Worm (Caenorhabditis elegans) whole organism, young adult: ENCODE results near the gene F44E2.6.
A peak's percentile ranks its signal among the peaks of the same experiment; 100 is the strongest.

ENCODE experiments used
- F10E7.11 ChIP-seq: sonication (generic microtip); optimal IDR thresholded peaks from 2 replicates; lab custom pipeline; 2017; ENCODE audit warnings: mild to moderate bottlenecking, missing genetic modification characterization, moderate library complexity, missing compliant biosample characterization
- F23B12.7 ChIP-seq: sonication (generic microtip); optimal IDR thresholded peaks from 2 replicates; lab custom pipeline; 2017; ENCODE audit warnings: missing genetic modification characterization, mild to moderate bottlenecking, missing compliant biosample characterization, antibody characterized with exemption, moderate library complexity; ENCODE audit not compliant: insufficient read depth
- F37B4.10 ChIP-seq: fragments of 200-800 bp; sonication (Bioruptor generic); IDR thresholded peaks from 2 replicates; pipeline ENCODE4 v1.3.6; 2022; ENCODE audit warnings: missing genetic modification characterization, missing compliant biosample characterization
- F55B11.4 ChIP-seq: sonication (generic microtip); optimal IDR thresholded peaks from 2 replicates; lab custom pipeline; 2016; ENCODE audit warnings: missing compliant biosample characterization, missing genetic modification characterization, borderline replicate concordance; ENCODE audit not compliant: insufficient read depth
- T26A5.8 ChIP-seq: sonication (generic microtip); optimal IDR thresholded peaks from 2 replicates; lab custom pipeline; 2016; ENCODE audit warnings: missing genetic modification characterization, missing compliant biosample characterization
- Y53F4B.3 ChIP-seq: fragments of 200-800 bp; sonication (Bioruptor generic); IDR thresholded peaks from 2 replicates; pipeline ENCODE4 v1.3.6; 2022; ENCODE audit warnings: missing genetic modification reagents, missing genetic modification characterization, missing compliant biosample characterization
- Y56A3A.18 ChIP-seq: fragments of 200-800 bp; sonication (Bioruptor generic); IDR thresholded peaks from 2 replicates; pipeline ENCODE4 v1.3.6; 2022; ENCODE audit warnings: missing genetic modification reagents, missing genetic modification characterization, missing compliant biosample characterization
- Y67H2A.10 ChIP-seq: fragments of 200-800 bp; sonication (Bioruptor generic); conservative IDR thresholded peaks from 2 replicates; pipeline ENCODE4 v1.3.6; 2022; ENCODE audit warnings: missing genetic modification reagents, missing genetic modification characterization, missing compliant biosample characterization
- Y79H2A.3 ChIP-seq: fragments of 200-800 bp; sonication (Bioruptor generic); conservative IDR thresholded peaks from 2 replicates; pipeline ENCODE4 v1.3.6; 2022; ENCODE audit warnings: missing genetic modification reagents, missing genetic modification characterization, missing compliant biosample characterization
- Y95B8A.8 ChIP-seq: fragments of 200-800 bp; sonication (Bioruptor generic); IDR thresholded peaks from 2 replicates; pipeline ENCODE4 v1.3.6; 2022; ENCODE audit warnings: missing genetic modification reagents, missing genetic modification characterization, missing compliant biosample characterization
- ZK185.1 ChIP-seq: sonication (generic microtip); optimal IDR thresholded peaks from 2 replicates; lab custom pipeline; 2016; ENCODE audit warnings: mild to moderate bottlenecking, missing genetic modification characterization, missing compliant biosample characterization; ENCODE audit not compliant: poor library complexity, severe bottlenecking
- akir-1 ChIP-seq: fragments of 200-800 bp; sonication (Bioruptor generic); optimal IDR thresholded peaks from 2 replicates; lab custom pipeline; 2018; ENCODE audit warnings: mild to moderate bottlenecking, missing genetic modification characterization, moderate library complexity, missing compliant biosample characterization
- athp-1 ChIP-seq: sonication (generic microtip); optimal IDR thresholded peaks from 2 replicates; lab custom pipeline; 2017; ENCODE audit warnings: mild to moderate bottlenecking, missing genetic modification characterization, missing compliant biosample characterization
- attf-3 ChIP-seq: fragments of 200-800 bp; sonication (Bioruptor generic); conservative IDR thresholded peaks from 2 replicates; pipeline ENCODE4 v1.3.6; 2022; ENCODE audit warnings: missing genetic modification reagents, missing genetic modification characterization, missing compliant biosample characterization
- ceh-79 ChIP-seq: sonication (generic microtip); optimal IDR thresholded peaks from 2 replicates; lab custom pipeline; 2017; ENCODE audit warnings: mild to moderate bottlenecking, missing genetic modification characterization, missing compliant biosample characterization
- die-1 ChIP-seq: sonication (generic microtip); optimal IDR thresholded peaks from 2 replicates; lab custom pipeline; 2016; ENCODE audit warnings: missing genotype, mild to moderate bottlenecking, missing genetic modification characterization, missing compliant biosample characterization
- dox-1 ChIP-seq: fragments of 200-800 bp; sonication (Bioruptor generic); IDR thresholded peaks from 2 replicates; pipeline ENCODE4 v1.3.6; 2022; ENCODE audit warnings: missing genetic modification reagents, missing genetic modification characterization, missing compliant biosample characterization
- dpl-1 ChIP-seq: fragments of 150-350 bp; optimal IDR thresholded peaks from 2 replicates; lab custom pipeline; 2014; ENCODE audit warnings: missing biosample characterization, missing genetic modification reagents, missing genetic modification characterization
- egl-18 ChIP-seq: fragments of 200-800 bp; sonication (Bioruptor generic); IDR thresholded peaks from 2 replicates; pipeline ENCODE4 v1.3.6; 2022; ENCODE audit warnings: missing genetic modification reagents, missing genetic modification characterization, missing compliant biosample characterization
- hrde-1 ChIP-seq: sonication (generic microtip); optimal IDR thresholded peaks from 2 replicates; lab custom pipeline; 2016; ENCODE audit warnings: missing genetic modification characterization, mild to moderate bottlenecking, missing compliant biosample characterization, moderate library complexity, missing genotype, missing genetic modification reagents, borderline replicate concordance
- hsf-1 ChIP-seq: fragments of 200-800 bp; sonication (Bioruptor generic); IDR thresholded peaks from 2 replicates; pipeline ENCODE4 v1.3.6; 2022; ENCODE audit warnings: missing genetic modification reagents, missing genetic modification characterization, missing compliant biosample characterization
- lag-1 ChIP-seq: fragments of 200-800 bp; sonication (Bioruptor generic); IDR thresholded peaks from 2 replicates; pipeline ENCODE4 v1.3.6; 2022; ENCODE audit warnings: missing genetic modification reagents, missing genetic modification characterization, missing compliant biosample characterization
- let-607 ChIP-seq, 2 experiments: fragments of 200-800 bp in 1 of 2; sonication (Bioruptor generic) in 1 of 2; sonication (generic microtip) in 1 of 2; optimal IDR thresholded peaks; 2 replicates each; lab custom pipeline; 2016 to 2018; ENCODE audit warnings: mild to moderate bottlenecking in 2 of 2, missing compliant biosample characterization in 2 of 2, missing genetic modification characterization in 2 of 2, moderate library complexity in 2 of 2, missing genotype in 1 of 2
- lin-40 ChIP-seq: sonication (generic microtip); optimal IDR thresholded peaks from 2 replicates; lab custom pipeline; 2016; ENCODE audit warnings: missing genetic modification characterization, mild to moderate bottlenecking, missing compliant biosample characterization, missing genotype, missing genetic modification reagents
- lir-1 ChIP-seq: fragments of 200-800 bp; sonication (Bioruptor generic); conservative IDR thresholded peaks from 2 replicates; pipeline ENCODE4 v1.3.6; 2022; ENCODE audit warnings: missing genetic modification reagents, missing genetic modification characterization, missing compliant biosample characterization
- lsl-1 ChIP-seq: fragments of 200-800 bp; sonication (Bioruptor generic); optimal IDR thresholded peaks from 2 replicates; lab custom pipeline; 2018; ENCODE audit warnings: mild to moderate bottlenecking, missing genetic modification characterization, moderate library complexity, missing compliant biosample characterization
- lsy-27 ChIP-seq: sonication (generic microtip); optimal IDR thresholded peaks from 2 replicates; lab custom pipeline; 2017; ENCODE audit warnings: missing genetic modification characterization, mild to moderate bottlenecking, missing compliant biosample characterization, antibody characterized with exemption, missing genotype, borderline replicate concordance; ENCODE audit not compliant: insufficient read depth
- madf-3 ChIP-seq: fragments of 200-800 bp; sonication (Bioruptor generic); IDR thresholded peaks from 2 replicates; pipeline ENCODE4 v1.3.6; 2022; ENCODE audit warnings: missing genetic modification reagents, missing genetic modification characterization, missing compliant biosample characterization
- madf-6 ChIP-seq: fragments of 200-800 bp; sonication (Bioruptor generic); IDR thresholded peaks from 2 replicates; pipeline ENCODE4 v1.3.6; 2022; ENCODE audit warnings: missing genetic modification reagents, missing genetic modification characterization, missing compliant biosample characterization
- mxl-1 ChIP-seq: sonication (generic microtip); optimal IDR thresholded peaks from 2 replicates; lab custom pipeline; 2016; ENCODE audit warnings: missing genetic modification characterization, missing compliant biosample characterization
- nfya-2 ChIP-seq: fragments of 200-800 bp; sonication (Bioruptor generic); IDR thresholded peaks from 2 replicates; pipeline ENCODE4 v1.3.6; 2022; ENCODE audit warnings: missing genetic modification reagents, missing genetic modification characterization, missing compliant biosample characterization
- nfyb-1 ChIP-seq: fragments of 200-800 bp; sonication (Bioruptor generic); IDR thresholded peaks from 2 replicates; pipeline ENCODE4 v1.3.6; 2022; ENCODE audit warnings: missing genetic modification reagents, missing genetic modification characterization, missing compliant biosample characterization
- nhr-120 ChIP-seq: fragments of 200-800 bp; sonication (Bioruptor generic); IDR thresholded peaks from 2 replicates; pipeline ENCODE4 v1.3.6; 2022; ENCODE audit warnings: missing genetic modification characterization, missing compliant biosample characterization
- pha-4 ChIP-seq: fragments of 150-350 bp; sonication (generic microtip); optimal IDR thresholded peaks from 2 replicates; lab custom pipeline; 2014; ENCODE audit warnings: missing biosample characterization, missing genetic modification reagents, missing genetic modification characterization
- rpc-1 ChIP-seq, 2 experiments: fragments of 150-350 bp in 1 of 2; sonication (generic microtip) in 1 of 2; optimal IDR thresholded peaks; 2 replicates each; lab custom pipeline; 2014 to 2018; ENCODE audit warnings: missing biosample characterization in 1 of 2, missing genetic modification characterization in 1 of 2, missing genetic modification reagents in 1 of 2, missing genotype in 1 of 2
- unc-130 ChIP-seq: sonication (generic microtip); optimal IDR thresholded peaks from 2 replicates; lab custom pipeline; 2016; ENCODE audit warnings: missing genetic modification reagents, missing genetic modification characterization, missing compliant biosample characterization
- ztf-26 ChIP-seq: sonication (generic microtip); optimal IDR thresholded peaks from 2 replicates; lab custom pipeline; 2017; ENCODE audit warnings: missing genetic modification characterization, missing compliant biosample characterization
- ztf-28 ChIP-seq: fragments of 200-800 bp; sonication (Bioruptor generic); IDR thresholded peaks from 2 replicates; pipeline ENCODE4 v1.3.6; 2022; ENCODE audit warnings: missing genetic modification reagents, missing genetic modification characterization, missing compliant biosample characterization

Gene F44E2.6

DNA sequence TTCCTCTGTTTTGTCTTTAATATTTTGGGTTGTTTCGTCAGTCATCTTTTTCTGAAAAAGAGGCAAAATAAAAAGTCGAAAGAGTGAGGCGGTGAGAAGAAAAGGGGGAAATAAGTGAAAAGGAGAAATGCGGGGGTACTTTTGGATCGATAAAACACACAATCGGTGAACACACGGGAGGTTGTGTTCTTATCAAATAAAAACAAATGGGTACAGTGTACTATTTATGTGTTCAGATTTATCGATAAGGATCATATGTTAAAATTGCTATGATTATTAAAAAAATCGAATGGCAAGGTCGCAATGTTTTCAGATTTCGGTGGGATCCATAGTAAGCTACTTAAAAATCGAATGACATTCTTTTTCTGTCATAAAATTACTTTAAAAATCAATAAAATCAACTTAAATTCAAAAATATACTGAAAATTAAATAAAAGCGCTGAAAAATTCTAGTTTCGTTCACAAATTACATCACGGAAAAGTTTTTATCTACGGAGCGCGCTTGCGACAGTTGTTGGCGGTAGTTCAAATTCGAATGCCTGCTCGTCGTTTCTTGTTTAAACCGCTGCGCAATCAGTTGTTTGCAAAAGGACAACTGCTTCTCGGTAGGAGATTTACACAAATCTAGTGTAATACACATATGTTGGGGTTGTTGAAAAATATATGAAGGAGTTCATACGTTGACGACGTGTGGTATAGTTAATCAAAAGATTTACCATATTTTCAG is 35.6 kb downstream of the F44E2.6 start, which contains the start of gene prx-19 (continued):
- no peak for TF ChIP-seq pha-4 (tag; lab: Kevin White, UChicago)
- TF ChIP-seq rpc-1 (optimal IDR thresholded peaks at IDR 0.05; lab: Kevin White, UChicago): no peak
- TF ChIP-seq rpc-1 (tag; optimal IDR thresholded peaks at IDR 0.05; lab: Kevin White, UChicago): no peak
- no peak for TF ChIP-seq mxl-1
- TF ChIP-seq dox-1 (GFP tag; lab: Robert Waterston, UW): no peak
- TF ChIP-seq lin-40 (tag; lab: Kevin White, UChicago): no peak
- TF ChIP-seq F23B12.7 (tag; lab: Kevin White, UChicago): peak; percentile 22
- TF ChIP-seq, all 124 proteins: peak for 7

DNA sequence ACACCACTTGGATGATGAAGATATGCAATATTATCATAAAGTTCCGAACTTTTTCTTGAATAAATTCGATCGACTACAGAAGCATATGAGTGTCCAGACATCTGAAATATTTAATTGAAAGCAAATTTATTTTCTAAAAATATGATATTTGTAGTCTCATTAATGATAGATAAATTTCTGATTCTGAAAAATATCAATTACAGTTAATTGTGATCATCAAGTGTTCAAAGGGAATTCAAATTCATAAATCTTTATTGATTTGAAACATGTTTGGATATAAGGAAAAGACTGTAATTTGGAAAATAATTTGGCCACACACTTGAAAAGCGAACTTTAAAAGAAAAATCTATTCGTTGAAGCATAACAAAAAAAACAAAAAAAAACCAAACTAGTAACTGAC is 37.8 kb downstream of the F44E2.6 start, which contains the start of gene F54F2.7:
Gene F54F2.7, minus strand, starts transcription at position 101 of the 400 bp plus-strand sequence.
- no peak for TF ChIP-seq lsl-1 (GFP tag; lab: Kevin White, UChicago)
- TF ChIP-seq Y67H2A.10 (GFP tag; lab: Robert Waterston, UW): no peak
- TF ChIP-seq madf-3 (GFP tag; lab: Robert Waterston, UW): no peak
- no peak for TF ChIP-seq F55B11.4 (tag; lab: Kevin White, UChicago)
- no peak for TF ChIP-seq let-607 (tag; optimal IDR thresholded peaks at IDR 0.05; lab: Kevin White, UChicago)
- TF ChIP-seq pha-4 (tag; lab: Kevin White, UChicago): no peak
- TF ChIP-seq lag-1 (GFP tag; lab: Robert Waterston, UW): no peak
- no peak for TF ChIP-seq ceh-79 (tag; lab: Kevin White, UChicago)
- TF ChIP-seq nfyb-1 (GFP tag; lab: Robert Waterston, UW): no peak

DNA sequence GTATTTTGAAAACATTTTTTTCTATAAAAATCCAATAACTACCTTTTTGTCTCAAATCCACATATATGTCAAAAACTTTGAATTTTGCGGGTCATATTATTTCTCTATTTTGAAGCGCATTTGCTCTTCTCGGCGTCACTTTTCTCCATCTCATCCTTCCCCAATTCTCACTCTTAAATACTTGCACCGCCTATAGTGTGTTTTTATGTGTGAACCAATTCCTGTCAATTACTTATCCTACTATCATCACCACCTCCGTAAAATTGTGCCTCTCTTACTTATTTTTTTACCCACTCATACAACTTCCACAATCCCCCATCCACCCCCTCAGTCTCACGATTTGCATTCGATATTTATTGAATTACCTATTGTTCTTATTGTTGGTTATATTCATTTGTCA is 39.2 kb downstream of the F44E2.6 start:
- TF ChIP-seq Y79H2A.3 (GFP tag; lab: Robert Waterston, UW) (no peak), Y95B8A.8 (GFP tag; lab: Robert Waterston, UW) (0 out of 2 replicates have a peak, but pooled peaks have one; percentile 51), lag-1 (GFP tag; lab: Robert Waterston, UW) (no peak), attf-3 (GFP tag; lab: Robert Waterston, UW) (no peak), dox-1 (GFP tag; lab: Robert Waterston, UW) (0 out of 2 replicates have a peak, but pooled peaks have one; percentile 11), Y56A3A.18 (0 out of 2 replicates have a peak, but pooled peaks have one; percentile 35)

DNA sequence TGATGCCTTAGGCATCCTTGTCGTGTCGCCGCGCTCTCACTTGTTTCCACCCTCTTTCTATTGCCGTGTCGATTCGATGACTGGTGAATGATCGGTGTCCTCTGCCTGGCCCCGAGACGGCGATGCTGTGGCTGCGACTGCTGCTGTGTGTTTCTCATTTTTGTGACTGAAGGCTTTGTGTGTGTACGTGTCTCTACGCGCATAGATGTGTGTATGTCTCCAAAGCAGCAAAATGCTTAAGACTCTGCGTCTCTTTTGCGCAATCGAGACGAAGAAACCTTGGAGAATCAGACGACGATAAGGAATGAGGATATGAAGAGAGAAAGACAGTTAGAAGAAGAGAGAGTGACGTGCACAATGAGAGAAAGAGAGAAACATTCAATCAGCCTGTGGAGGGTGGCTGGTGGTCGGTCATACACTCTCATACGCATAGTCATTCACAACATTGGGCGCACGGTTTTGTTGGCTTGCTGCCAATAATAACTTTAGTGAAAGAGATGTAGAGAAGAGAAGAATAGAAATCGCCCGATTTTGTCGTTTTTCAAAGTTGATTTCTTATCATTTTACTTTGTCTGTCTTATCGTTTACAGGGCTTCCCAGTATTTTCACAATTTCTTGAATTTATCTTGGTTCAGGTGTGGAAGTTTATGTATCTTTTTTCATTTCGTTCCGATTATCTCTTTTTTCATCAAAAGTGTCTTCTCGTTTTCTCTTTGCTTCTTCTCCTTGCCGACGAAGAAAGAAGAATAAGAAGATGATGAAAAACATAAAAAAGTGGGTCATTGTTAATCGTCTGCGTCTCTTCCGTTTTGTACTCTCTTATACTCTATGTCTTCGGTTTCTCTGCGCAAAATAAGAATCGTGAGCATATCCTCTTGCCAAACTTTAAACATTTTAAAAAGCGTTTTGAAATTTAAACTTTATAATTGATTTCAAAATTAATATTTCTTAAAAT is 42.9 kb downstream of the F44E2.6 start:
- TF ChIP-seq ztf-26 (tag; lab: Kevin White, UChicago) (peak; percentile 84), T26A5.8 (no peak), madf-6 (GFP tag; lab: Robert Waterston, UW) (no peak), akir-1 (GFP tag; lab: Kevin White, UChicago) (peak; percentile 70), F10E7.11 (tag; lab: Kevin White, UChicago) (no peak), F37B4.10 (GFP tag; lab: Robert Waterston, UW) (no peak), die-1 (tag; lab: Kevin White, UChicago) (peak; percentile 4), egl-18 (GFP tag; lab: Robert Waterston, UW) (no peak), ZK185.1 (tag; lab: Kevin White, UChicago) (no peak), F55B11.4 (tag; lab: Kevin White, UChicago) (no peak), athp-1 (tag; lab: Kevin White, UChicago) (peak; percentile 85), hrde-1 (tag; lab: Kevin White, UChicago) (no peak), hsf-1 (GFP tag; lab: Robert Waterston, UW) (no peak), ztf-28 (GFP tag; lab: Robert Waterston, UW) (no peak), lag-1 (GFP tag; lab: Robert Waterston, UW) (0 out of 2 replicates have a peak, but pooled peaks have one; percentile 56), unc-130 (GFP tag; lab: Kevin White, UChicago) (no peak), Y53F4B.3 (GFP tag; lab: Robert Waterston, UW) (no peak), lir-1 (peak; percentile 49; the same call in 1 of the 2 replicates), nhr-120 (GFP tag; lab: Robert Waterston, UW) (no peak), nfya-2 (GFP tag; lab: Robert Waterston, UW) (no peak), lsy-27 (no peak), dpl-1 (no peak)
